Fruit fly (Drosophila melanogaster) whole organism, embryonic: Measurements from ENCODE around the gene CG13920.

Experiments
- B-H2 ChIP-seq: fragments of 200-800 bp; sonication (Bioruptor generic); optimal IDR thresholded peaks from 2 replicates; lab custom pipeline; 2018; ENCODE audit warnings: missing biosample characterization, mild to moderate bottlenecking, missing genetic modification characterization
- CG10274 ChIP-seq: fragments of 200-800 bp; sonication (Bioruptor generic); optimal IDR thresholded peaks from 3 replicates; lab custom pipeline; 2017; ENCODE audit warnings: missing biosample characterization, mild to moderate bottlenecking, missing genetic modification characterization
- CG10654 ChIP-seq: fragments of 200-800 bp; sonication (Bioruptor generic); optimal IDR thresholded peaks from 2 replicates; lab custom pipeline; 2016; ENCODE audit warnings: missing biosample characterization, missing genetic modification characterization
- CG11504 ChIP-seq: fragments of 200-800 bp; sonication (Bioruptor generic); optimal IDR thresholded peaks from 3 replicates; lab custom pipeline; 2019; ENCODE audit warnings: missing biosample characterization, mild to moderate bottlenecking, missing genetic modification characterization, moderate library complexity
- CG12071 ChIP-seq: fragments of 200-800 bp; sonication (Bioruptor generic); optimal IDR thresholded peaks from 3 replicates; lab custom pipeline; 2018; ENCODE audit warnings: missing biosample characterization, mild to moderate bottlenecking, missing genetic modification characterization
- CG12769 ChIP-seq: fragments of 200-800 bp; sonication (Bioruptor generic); optimal IDR thresholded peaks from 2 replicates; lab custom pipeline; 2019; ENCODE audit warnings: missing biosample characterization, mild to moderate bottlenecking, missing genetic modification characterization, moderate library complexity
- CG12942 ChIP-seq: fragments of 200-800 bp; sonication (Bioruptor generic); optimal IDR thresholded peaks from 3 replicates; lab custom pipeline; 2016; ENCODE audit warnings: missing biosample characterization, missing genetic modification characterization
- CG13123 ChIP-seq: fragments of 200-800 bp; sonication (Bioruptor generic); optimal IDR thresholded peaks from 2 replicates; lab custom pipeline; 2016; ENCODE audit warnings: missing biosample characterization, missing genetic modification characterization
- CG15269 ChIP-seq: fragments of 200-800 bp; sonication (Bioruptor generic); optimal IDR thresholded peaks from 2 replicates; lab custom pipeline; 2018; ENCODE audit warnings: missing biosample characterization, mild to moderate bottlenecking, missing genetic modification characterization, moderate library complexity
- CG16813 ChIP-seq: fragments of 200-800 bp; sonication (Bioruptor generic); IDR thresholded peaks from 3 replicates; pipeline ENCODE4 v1.3.6; 2022; ENCODE audit warnings: missing biosample characterization, missing genetic modification characterization; ENCODE audit not compliant: partially characterized antibody
- CG17912 ChIP-seq: fragments of 200-800 bp; sonication (Bioruptor generic); optimal IDR thresholded peaks from 2 replicates; lab custom pipeline; 2018; ENCODE audit warnings: missing biosample characterization, mild to moderate bottlenecking, missing genetic modification characterization
- CG1792 ChIP-seq: fragments of 200-800 bp; sonication (Bioruptor generic); optimal IDR thresholded peaks from 2 replicates; lab custom pipeline; 2016; ENCODE audit warnings: missing biosample characterization, missing genetic modification characterization
- CG18764 ChIP-seq: fragments of 200-800 bp; sonication (Bioruptor generic); optimal IDR thresholded peaks from 3 replicates; lab custom pipeline; 2016; ENCODE audit warnings: missing biosample characterization, missing genetic modification characterization
- CG2120 ChIP-seq: fragments of 200-800 bp; sonication (Bioruptor generic); optimal IDR thresholded peaks from 3 replicates; lab custom pipeline; 2016; ENCODE audit warnings: missing biosample characterization, missing genetic modification characterization
- CG34376 ChIP-seq: fragments of 200-800 bp; sonication (Bioruptor generic); optimal IDR thresholded peaks from 2 replicates; lab custom pipeline; 2018; ENCODE audit warnings: missing biosample characterization, mild to moderate bottlenecking, missing genetic modification characterization
- CG3847 ChIP-seq: fragments of 200-800 bp; sonication (Bioruptor generic); IDR thresholded peaks from 2 replicates; pipeline ENCODE4 v1.3.6; 2022; ENCODE audit warnings: missing biosample characterization, missing genetic modification characterization
- CG4424 ChIP-seq: fragments of 200-800 bp; sonication (Bioruptor generic); optimal IDR thresholded peaks from 3 replicates; lab custom pipeline; 2016; ENCODE audit warnings: missing biosample characterization, missing genetic modification characterization
- CG5245 ChIP-seq: fragments of 200-800 bp; sonication (Bioruptor generic); optimal IDR thresholded peaks from 3 replicates; lab custom pipeline; 2016; ENCODE audit warnings: missing biosample characterization, missing genetic modification characterization
- CG5953 ChIP-seq: fragments of 200-800 bp; sonication (Bioruptor generic); IDR thresholded peaks from 2 replicates; pipeline ENCODE4 v1.3.6; 2022; ENCODE audit warnings: missing biosample characterization, missing genetic modification characterization
- CG7963 ChIP-seq: fragments of 200-800 bp; sonication (Bioruptor generic); IDR thresholded peaks from 3 replicates; pipeline ENCODE4 v1.3.6; 2022; ENCODE audit warnings: missing biosample characterization, missing genetic modification characterization; ENCODE audit not compliant: partially characterized antibody
- CG7987 ChIP-seq: fragments of 200-800 bp; sonication (Bioruptor generic); optimal IDR thresholded peaks from 2 replicates; lab custom pipeline; 2018; ENCODE audit warnings: missing biosample characterization, mild to moderate bottlenecking, missing genetic modification characterization, moderate library complexity
- CG8089 ChIP-seq: fragments of 200-800 bp; sonication (Bioruptor generic); optimal IDR thresholded peaks from 3 replicates; lab custom pipeline; 2016; ENCODE audit warnings: missing biosample characterization, missing genetic modification characterization
- CG8281 ChIP-seq: fragments of 200-800 bp; sonication (Bioruptor generic); optimal IDR thresholded peaks from 2 replicates; lab custom pipeline; 2018; ENCODE audit warnings: missing biosample characterization, mild to moderate bottlenecking, missing genetic modification characterization, moderate library complexity
- CG8478 ChIP-seq: fragments of >200 bp; optimal IDR thresholded peaks from 2 replicates; lab custom pipeline; 2018
- CG9876 ChIP-seq: fragments of 200-800 bp; sonication (Bioruptor generic); optimal IDR thresholded peaks from 2 replicates; lab custom pipeline; 2016; ENCODE audit warnings: missing biosample characterization, missing genetic modification characterization
- CoRest ChIP-seq: fragments of 200-800 bp; sonication (Bioruptor generic); optimal IDR thresholded peaks from 3 replicates; lab custom pipeline; 2018; ENCODE audit warnings: missing biosample characterization, mild to moderate bottlenecking, missing genetic modification characterization, moderate library complexity
- Fer2 ChIP-seq: fragments of 200-800 bp; sonication (Bioruptor generic); optimal IDR thresholded peaks from 2 replicates; lab custom pipeline; 2018; ENCODE audit warnings: missing biosample characterization, mild to moderate bottlenecking, missing genetic modification characterization, moderate library complexity
- H2.0 ChIP-seq: fragments of 200-800 bp; sonication (Bioruptor generic); IDR thresholded peaks from 2 replicates; pipeline ENCODE4 v1.3.6; 2022; ENCODE audit warnings: missing biosample characterization, missing genetic modification characterization
- HLH3B ChIP-seq: fragments of 200-800 bp; sonication (Bioruptor generic); IDR thresholded peaks from 2 replicates; pipeline ENCODE4 v1.3.6; 2022; ENCODE audit warnings: missing biosample characterization, missing genetic modification characterization
- Hr39 ChIP-seq: fragments of >200 bp; optimal IDR thresholded peaks from 2 replicates; lab custom pipeline; 2017
- Hr78 ChIP-seq, 2 experiments: fragments of 200-800 bp in 1 of 2; fragments of >200 bp in 1 of 2; sonication (Bioruptor generic) in 1 of 2; optimal IDR thresholded peaks; 2 replicates each; lab custom pipeline; 2017 to 2019; ENCODE audit warnings: missing biosample characterization in 2 of 2, missing genetic modification characterization in 2 of 2, mild to moderate bottlenecking in 1 of 2, moderate library complexity in 1 of 2
- Lpt ChIP-seq: fragments of >200 bp; optimal IDR thresholded peaks from 2 replicates; lab custom pipeline; 2018; ENCODE audit warnings: missing biosample characterization, missing genetic modification characterization
- MTF-1 ChIP-seq: fragments of 200-800 bp; sonication (Bioruptor generic); optimal IDR thresholded peaks from 2 replicates; lab custom pipeline; 2018; ENCODE audit warnings: missing biosample characterization, mild to moderate bottlenecking, missing genetic modification characterization, borderline replicate concordance
- Mad ChIP-seq: fragments of 200-800 bp; sonication (Bioruptor generic); optimal IDR thresholded peaks from 2 replicates; lab custom pipeline; 2016; ENCODE audit warnings: missing biosample characterization, missing genetic modification characterization
- NC2β ChIP-seq: fragments of 200-800 bp; sonication (Bioruptor generic); optimal IDR thresholded peaks from 2 replicates; lab custom pipeline; 2016; ENCODE audit warnings: missing biosample characterization, missing genetic modification characterization
- Ptx1 ChIP-seq: fragments of 200-800 bp; sonication (Bioruptor generic); IDR thresholded peaks from 2 replicates; pipeline ENCODE4 v1.3.6; 2022; ENCODE audit warnings: missing biosample characterization, missing genetic modification characterization
- al ChIP-seq: fragments of 200-800 bp; sonication (Bioruptor generic); IDR thresholded peaks from 2 replicates; pipeline ENCODE4 v1.3.6; 2022; ENCODE audit warnings: missing biosample characterization, missing genetic modification characterization
- aop ChIP-seq: fragments of 200-800 bp; sonication (Bioruptor generic); IDR thresholded peaks from 2 replicates; pipeline ENCODE4 v1.3.6; 2022; ENCODE audit warnings: missing biosample characterization, missing genetic modification characterization
- ase ChIP-seq: fragments of 200-800 bp; sonication (Bioruptor generic); IDR thresholded peaks from 3 replicates; pipeline ENCODE4 v1.3.6; 2022; ENCODE audit warnings: missing biosample characterization, missing genetic modification characterization
- bab2 ChIP-seq: fragments of 200-800 bp; sonication (Bioruptor generic); optimal IDR thresholded peaks from 2 replicates; lab custom pipeline; 2016; ENCODE audit warnings: missing biosample characterization, missing genetic modification characterization
- bcd ChIP-seq: fragments of 200-800 bp; sonication (Bioruptor generic); optimal IDR thresholded peaks from 2 replicates; lab custom pipeline; 2017; ENCODE audit warnings: missing biosample characterization, mild to moderate bottlenecking, missing genetic modification characterization
- dati ChIP-seq: fragments of 200-800 bp; sonication (Bioruptor generic); IDR thresholded peaks from 2 replicates; pipeline ENCODE4 v1.3.6; 2022; ENCODE audit warnings: missing biosample characterization, missing genetic modification characterization
- ftz-f1 ChIP-seq: fragments of 200-800 bp; sonication (Bioruptor generic); optimal IDR thresholded peaks from 2 replicates; lab custom pipeline; 2016; ENCODE audit warnings: missing biosample characterization, missing genetic modification characterization
- kah ChIP-seq: fragments of 200-800 bp; sonication (Bioruptor generic); optimal IDR thresholded peaks from 2 replicates; lab custom pipeline; 2018; ENCODE audit warnings: missing biosample characterization, mild to moderate bottlenecking, missing genetic modification characterization
- p53 ChIP-seq: fragments of 200-800 bp; sonication (Bioruptor generic); optimal IDR thresholded peaks from 2 replicates; lab custom pipeline; 2016; ENCODE audit warnings: missing biosample characterization, missing genetic modification characterization
- pb ChIP-seq: fragments of 200-800 bp; sonication (Bioruptor generic); optimal IDR thresholded peaks from 3 replicates; lab custom pipeline; 2016; ENCODE audit warnings: missing biosample characterization, missing genetic modification characterization
- pros ChIP-seq: fragments of 200-800 bp; sonication (Bioruptor generic); optimal IDR thresholded peaks from 3 replicates; lab custom pipeline; 2019; ENCODE audit warnings: missing biosample characterization, mild to moderate bottlenecking, missing genetic modification characterization, moderate library complexity
- sna ChIP-seq: fragments of 200-800 bp; sonication (Bioruptor generic); IDR thresholded peaks from 2 replicates; pipeline ENCODE4 v1.3.6; 2022; ENCODE audit warnings: missing biosample characterization, missing genetic modification characterization; ENCODE audit not compliant: partially characterized antibody
- tio ChIP-seq: fragments of 200-800 bp; sonication (Bioruptor generic); optimal IDR thresholded peaks from 2 replicates; lab custom pipeline; 2017; ENCODE audit warnings: missing biosample characterization, missing genetic modification characterization, inconsistent platforms
- tna ChIP-seq: fragments of 200-800 bp; sonication (Bioruptor generic); IDR thresholded peaks from 2 replicates; pipeline ENCODE4 v1.3.6; 2022; ENCODE audit warnings: missing biosample characterization, missing genetic modification characterization; ENCODE audit not compliant: partially characterized antibody

Gene CG13920

dm6 chr3L:1644920-1645567, 3.7 kb upstream of the CG13920 start, which contains the start of the genes alphaCOP and CG13919 (continued):
- peak; percentile 94 for TF ChIP-seq B-H2 (GFP tag; lab: Kevin White, UChicago)
- TF ChIP-seq CG8478 (lab: Kevin White, UChicago): no peak
- peak; percentile 94 for TF ChIP-seq CG13123 (GFP tag; lab: Kevin White, UChicago)
- peak; percentile 99 for TF ChIP-seq Ptx1 (GFP tag; lab: Robert Waterston, UW)
- no peak for TF ChIP-seq Lpt (GFP tag; lab: Kevin White, UChicago)
- TF ChIP-seq pb: peak; percentile 77
- peak; percentile 59 for TF ChIP-seq CG9876 (GFP tag; lab: Kevin White, UChicago)
- peak; percentile 86 for TF ChIP-seq CG7987 (GFP tag; lab: Kevin White, UChicago)
- TF ChIP-seq ftz-f1: peak; percentile 39
- peak; percentile 96 for TF ChIP-seq CG12942 (GFP tag; lab: Kevin White, UChicago)
- peak; percentile 95 for TF ChIP-seq ase
- TF ChIP-seq NC2β (GFP tag; lab: Kevin White, UChicago): peak; percentile 88
- TF ChIP-seq MTF-1 (GFP tag; lab: Kevin White, UChicago): peak; percentile 83
- TF ChIP-seq CG17912: peak; percentile 84
- TF ChIP-seq CG1792 (GFP tag; lab: Kevin White, UChicago): peak; percentile 75
- TF ChIP-seq Hr39 (lab: Kevin White, UChicago): peak; percentile 23
- no peak for TF ChIP-seq tna (GFP tag; lab: Robert Waterston, UW)
- TF ChIP-seq CG10654 (GFP tag; lab: Kevin White, UChicago): peak; percentile 89
- peak; percentile 89 for TF ChIP-seq Fer2
- peak; percentile 89 for TF ChIP-seq CG34376 (GFP tag; lab: Kevin White, UChicago)
- TF ChIP-seq CoRest: peak; percentile 98
- peak; percentile 82 for TF ChIP-seq CG8281
- TF ChIP-seq CG12071: peak; percentile 81
- TF ChIP-seq CG3847 (GFP tag; lab: Robert Waterston, UW): peak; percentile 98
- peak; percentile 96 for TF ChIP-seq bcd
- peak; percentile 88 for TF ChIP-seq CG18764 (GFP tag; lab: Kevin White, UChicago)
- peak; percentile 80 for TF ChIP-seq CG8089 (GFP tag; lab: Kevin White, UChicago)
- TF ChIP-seq CG12769 (tag; lab: Kevin White, UChicago): no peak
- peak in 1 of 2 experiments; percentile 93 for TF ChIP-seq Hr78 (GFP tag; optimal IDR thresholded peaks at IDR 0.05; lab: Kevin White, UChicago)
- peak; percentile 95 for TF ChIP-seq Mad (GFP tag; lab: Kevin White, UChicago)
- peak; percentile 96 for TF ChIP-seq bab2 (GFP tag; lab: Kevin White, UChicago)
- peak; percentile 94 for TF ChIP-seq al
- TF ChIP-seq CG15269 (tag; lab: Kevin White, UChicago): peak; percentile 97
- TF ChIP-seq CG5245 (GFP tag; lab: Kevin White, UChicago): peak; percentile 91
- TF ChIP-seq CG7963: no peak
- TF ChIP-seq CG4424 (GFP tag; lab: Kevin White, UChicago): peak; percentile 96
- 0 out of 3 replicates have a peak, but pooled peaks have one; percentile 9 for TF ChIP-seq CG16813 (GFP tag; lab: Robert Waterston, UW)
- TF ChIP-seq CG2120 (GFP tag; lab: Kevin White, UChicago): peak; percentile 98
- peak; percentile 97 for TF ChIP-seq CG5953 (GFP tag; lab: Robert Waterston, UW)
- peak; percentile 92 for TF ChIP-seq CG11504 (tag; lab: Kevin White, UChicago)
- TF ChIP-seq pros: peak; percentile 27
- TF ChIP-seq kah: peak; percentile 83
- TF ChIP-seq HLH3B (GFP tag; lab: Robert Waterston, UW): peak; percentile 95
- no peak for TF ChIP-seq sna (GFP tag; lab: Robert Waterston, UW)
- TF ChIP-seq tio (GFP tag; lab: Kevin White, UChicago): no peak
- peak; percentile 98 for TF ChIP-seq H2.0
- peak; percentile 88 for TF ChIP-seq dati (GFP tag; lab: Robert Waterston, UW)
- peak; percentile 61 for TF ChIP-seq CG10274 (GFP tag; lab: Kevin White, UChicago)
- TF ChIP-seq p53 (GFP tag; lab: Kevin White, UChicago): peak; percentile 60
- peak; percentile 80 for TF ChIP-seq aop (GFP tag; lab: Robert Waterston, UW)
